Worm (Caenorhabditis elegans) whole organism, late embryonic: ENCODE results near the gene mrps-11.

ENCODE experiments used
- C08G9.2 ChIP-seq: sonication (generic microtip); optimal IDR thresholded peaks from 2 replicates; lab custom pipeline; 2016; ENCODE audit warnings: mild to moderate bottlenecking, missing genetic modification characterization, moderate library complexity, missing compliant biosample characterization
- F13H6.1 ChIP-seq: sonication (generic microtip); optimal IDR thresholded peaks from 2 replicates; lab custom pipeline; 2016; ENCODE audit warnings: missing genetic modification characterization, missing compliant biosample characterization
- K02D7.2 ChIP-seq: sonication (generic microtip); optimal IDR thresholded peaks from 2 replicates; lab custom pipeline; 2017; ENCODE audit warnings: mild to moderate bottlenecking, missing genetic modification characterization, missing compliant biosample characterization
- ahr-1 ChIP-seq: sonication (generic microtip); optimal IDR thresholded peaks from 2 replicates; lab custom pipeline; 2016; ENCODE audit warnings: missing genetic modification characterization, missing compliant biosample characterization
- ceh-14 ChIP-seq: sonication (generic microtip); optimal IDR thresholded peaks from 2 replicates; lab custom pipeline; 2016; ENCODE audit warnings: missing genotype, missing genetic modification characterization, missing compliant biosample characterization
- ceh-18 ChIP-seq: sonication (generic microtip); optimal IDR thresholded peaks from 2 replicates; lab custom pipeline; 2016; ENCODE audit warnings: missing genetic modification characterization, missing compliant biosample characterization
- ceh-19 ChIP-seq: fragments of 200-800 bp; sonication (Bioruptor generic); optimal IDR thresholded peaks from 2 replicates; lab custom pipeline; 2018; ENCODE audit warnings: mild to moderate bottlenecking, missing genetic modification characterization, missing compliant biosample characterization
- ceh-2 ChIP-seq: sonication (generic microtip); optimal IDR thresholded peaks from 2 replicates; lab custom pipeline; 2016; ENCODE audit warnings: missing genotype, missing genetic modification characterization, missing compliant biosample characterization
- ceh-24 ChIP-seq: sonication (generic microtip); optimal IDR thresholded peaks from 2 replicates; lab custom pipeline; 2016; ENCODE audit warnings: mild to moderate bottlenecking, missing genetic modification characterization, missing compliant biosample characterization
- ceh-31 ChIP-seq: sonication (generic microtip); optimal IDR thresholded peaks from 2 replicates; lab custom pipeline; 2016; ENCODE audit warnings: missing genetic modification characterization, missing compliant biosample characterization
- ceh-34 ChIP-seq: sonication (generic microtip); optimal IDR thresholded peaks from 2 replicates; lab custom pipeline; 2016; ENCODE audit warnings: mild to moderate bottlenecking, missing genetic modification characterization, missing compliant biosample characterization
- ceh-45 ChIP-seq: fragments of 200-800 bp; sonication (Bioruptor generic); IDR thresholded peaks from 2 replicates; pipeline ENCODE4 v1.3.6; 2022; ENCODE audit warnings: missing genetic modification reagents, missing genetic modification characterization, missing compliant biosample characterization
- ceh-48 ChIP-seq: sonication (generic microtip); optimal IDR thresholded peaks from 2 replicates; lab custom pipeline; 2016; ENCODE audit warnings: missing genetic modification characterization, inconsistent platforms, missing compliant biosample characterization
- ceh-9 ChIP-seq: sonication (generic microtip); optimal IDR thresholded peaks from 2 replicates; lab custom pipeline; 2016; ENCODE audit warnings: mild to moderate bottlenecking, missing genetic modification characterization, inconsistent platforms, missing compliant biosample characterization
- dve-1 ChIP-seq: sonication (generic microtip); optimal IDR thresholded peaks from 2 replicates; lab custom pipeline; 2017; ENCODE audit warnings: antibody characterized with exemption, mild to moderate bottlenecking, missing genetic modification characterization, missing compliant biosample characterization
- elt-2 ChIP-seq: sonication (generic microtip); optimal IDR thresholded peaks from 2 replicates; lab custom pipeline; 2016; ENCODE audit warnings: missing genetic modification reagents, missing genetic modification characterization, missing compliant biosample characterization
- eyg-1 ChIP-seq: sonication (generic microtip); optimal IDR thresholded peaks from 2 replicates; lab custom pipeline; 2016; ENCODE audit warnings: missing genotype, missing genetic modification characterization, missing compliant biosample characterization
- gmeb-2 ChIP-seq: sonication (generic microtip); optimal IDR thresholded peaks from 2 replicates; lab custom pipeline; 2016; ENCODE audit warnings: missing genetic modification characterization, inconsistent platforms, missing compliant biosample characterization
- hlh-30 ChIP-seq: sonication (generic microtip); optimal IDR thresholded peaks from 2 replicates; lab custom pipeline; 2017; ENCODE audit warnings: antibody characterized with exemption, missing genetic modification characterization, missing compliant biosample characterization; ENCODE audit not compliant: insufficient read depth
- hlh-8 ChIP-seq: sonication (generic microtip); optimal IDR thresholded peaks from 2 replicates; lab custom pipeline; 2016; ENCODE audit warnings: missing genotype, missing genetic modification characterization, missing compliant biosample characterization
- madf-2 ChIP-seq: sonication (generic microtip); optimal IDR thresholded peaks from 2 replicates; lab custom pipeline; 2017; ENCODE audit warnings: missing genetic modification characterization, missing compliant biosample characterization
- mec-3 ChIP-seq: sonication (generic microtip); optimal IDR thresholded peaks from 2 replicates; lab custom pipeline; 2016; ENCODE audit warnings: borderline replicate concordance, missing genetic modification characterization, missing compliant biosample characterization
- nfya-1 ChIP-seq: sonication (generic microtip); optimal IDR thresholded peaks from 2 replicates; lab custom pipeline; 2017; ENCODE audit warnings: missing genetic modification characterization, mild to moderate bottlenecking, missing compliant biosample characterization, antibody characterized with exemption, moderate library complexity
- nhr-11 ChIP-seq: fragments of 150-350 bp; optimal IDR thresholded peaks from 2 replicates; lab custom pipeline; 2014; ENCODE audit warnings: missing biosample characterization, missing genetic modification characterization
- npax-4 ChIP-seq: sonication (generic microtip); optimal IDR thresholded peaks from 2 replicates; lab custom pipeline; 2016; ENCODE audit warnings: missing genetic modification characterization, missing compliant biosample characterization
- odd-2 ChIP-seq: sonication (generic microtip); optimal IDR thresholded peaks from 2 replicates; lab custom pipeline; 2017; ENCODE audit warnings: antibody characterized with exemption, mild to moderate bottlenecking, missing genetic modification characterization, missing compliant biosample characterization
- pros-1 ChIP-seq: fragments of 150-350 bp; optimal IDR thresholded peaks from 2 replicates; lab custom pipeline; 2014; ENCODE audit warnings: missing biosample characterization, missing genetic modification reagents, missing genetic modification characterization
- ref-2 ChIP-seq: sonication (generic microtip); optimal IDR thresholded peaks from 2 replicates; lab custom pipeline; 2016; ENCODE audit warnings: missing genetic modification characterization, missing compliant biosample characterization
- tbx-2 ChIP-seq: sonication (generic microtip); optimal IDR thresholded peaks from 2 replicates; lab custom pipeline; 2016; ENCODE audit warnings: missing genetic modification characterization, missing compliant biosample characterization
- tbx-7 ChIP-seq: sonication (generic microtip); optimal IDR thresholded peaks from 2 replicates; lab custom pipeline; 2016; ENCODE audit warnings: missing genotype, missing genetic modification characterization, missing compliant biosample characterization
- unc-3 ChIP-seq, 2 experiments: fragments of 200-800 bp in 1 of 2; sonication (Bioruptor generic) in 1 of 2; sonication (generic microtip) in 1 of 2; conservative IDR thresholded peaks in 1 of 2; optimal IDR thresholded peaks in 1 of 2; 2 replicates each; pipeline versions ENCODE4 v1.3.6 to Lab custom; 2016 to 2022; ENCODE audit warnings: missing compliant biosample characterization in 2 of 2, missing genetic modification characterization in 2 of 2, missing genetic modification reagents in 1 of 2
- unc-42 ChIP-seq: sonication (generic microtip); optimal IDR thresholded peaks from 2 replicates; lab custom pipeline; 2016; ENCODE audit warnings: missing genotype, missing genetic modification characterization, missing compliant biosample characterization
- ztf-16 ChIP-seq: sonication (generic microtip); optimal IDR thresholded peaks from 2 replicates; lab custom pipeline; 2017; ENCODE audit warnings: missing genetic modification characterization, missing compliant biosample characterization

The mrps-11 gene

DNA sequence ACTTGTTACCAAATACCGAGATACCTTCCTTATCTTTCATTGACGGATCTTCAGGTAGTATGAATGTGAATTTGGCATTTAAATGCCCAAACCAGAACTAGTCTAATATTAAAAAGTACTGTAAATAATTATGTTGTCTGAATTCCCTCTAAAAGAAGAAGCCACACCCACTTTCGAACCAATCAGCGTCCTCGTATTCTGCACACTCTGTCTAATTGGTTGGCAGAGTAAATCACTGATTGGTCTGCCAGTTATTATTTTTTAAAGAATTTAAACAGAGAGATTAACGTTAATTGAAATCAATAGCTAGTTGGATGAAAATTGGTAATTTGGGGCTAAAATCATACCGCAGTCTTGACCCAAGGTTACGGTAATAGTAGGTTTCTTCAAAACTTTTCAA is 11.3 kb upstream of the mrps-11 start:
- TF ChIP-seq ceh-9 (tag; lab: Kevin White, UChicago) (no peak), madf-2 (tag; lab: Kevin White, UChicago) (no peak), unc-3 (GFP tag; conservative IDR thresholded peaks at IDR 0.05; lab: Robert Waterston, UW) (no peak), unc-3 (tag; optimal IDR thresholded peaks at IDR 0.05; lab: Kevin White, UChicago) (no peak), npax-4 (tag; lab: Kevin White, UChicago) (no peak), nfya-1 (peak; percentile 50)

DNA sequence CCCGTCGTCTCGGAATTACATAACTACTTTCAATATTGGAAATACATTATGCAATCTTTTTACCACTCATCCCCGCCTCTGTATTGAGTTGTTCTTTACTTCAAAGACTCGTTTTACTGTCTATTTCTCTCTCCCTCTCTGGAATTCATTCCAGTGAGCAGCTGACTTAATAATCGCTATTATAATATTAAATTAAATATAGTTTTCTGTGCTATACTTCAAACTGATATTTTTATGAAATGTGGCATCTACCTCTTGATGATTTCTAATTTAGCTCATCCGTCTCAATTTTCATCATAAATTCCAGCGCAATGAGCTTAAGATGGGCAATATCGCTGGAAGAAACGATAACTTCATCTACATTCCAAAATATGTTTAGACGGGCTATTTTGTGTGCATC is 9.1 kb upstream of the mrps-11 start, which contains the start of gene T28H10.1:
Gene T28H10.1 (plus strand): TSS at position 301 of the 400 bp plus-strand sequence.
- TF ChIP-seq nfya-1: no peak
- no peak for TF ChIP-seq ceh-24 (tag; lab: Kevin White, UChicago)
- TF ChIP-seq unc-42 (tag; lab: Kevin White, UChicago): no peak
- TF ChIP-seq eyg-1 (tag; lab: Kevin White, UChicago): no peak
- TF ChIP-seq F13H6.1 (tag; lab: Kevin White, UChicago): no peak
- no peak for TF ChIP-seq elt-2

DNA sequence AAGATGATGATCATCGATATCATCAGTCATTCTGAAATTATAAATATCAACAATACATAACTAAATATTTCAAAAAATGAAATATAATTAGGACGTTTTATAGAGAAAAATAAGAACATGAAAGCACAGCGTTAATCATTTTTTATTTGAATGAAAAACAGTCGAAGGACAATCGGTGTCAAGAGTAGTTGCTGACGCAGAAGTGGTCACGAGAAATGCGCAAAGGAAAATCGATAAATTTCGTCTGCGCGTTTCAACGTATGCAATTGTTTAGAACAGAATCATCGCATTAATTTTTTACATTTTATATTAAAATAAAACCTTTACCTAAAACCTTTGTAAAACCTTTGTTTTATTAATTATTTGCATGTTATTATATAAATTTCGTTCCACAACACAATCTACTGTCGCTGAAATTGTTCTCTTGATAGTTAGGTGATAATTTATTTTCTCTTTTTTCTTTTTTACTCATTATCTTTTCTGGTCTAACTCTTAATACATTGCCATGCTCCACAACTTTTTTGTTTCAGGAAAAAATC is 3.4 kb upstream of the mrps-11 start, which contains the start of the genes W04D2.4 and rbm-25:
Gene W04D2.4 (minus strand): TSS at position 31 of the 539 bp plus-strand sequence.
Gene rbm-25 (plus strand): TSS at position 489 of the 539 bp plus-strand sequence.
- TF ChIP-seq dve-1 (tag; lab: Kevin White, UChicago) (no peak), hlh-8 (no peak), ceh-45 (no peak), ceh-19 (GFP tag; lab: Kevin White, UChicago) (no peak), ceh-48 (tag; lab: Kevin White, UChicago) (peak; percentile 97), ztf-16 (tag; lab: Kevin White, UChicago) (no peak), hlh-30 (tag; lab: Kevin White, UChicago) (peak; percentile 25), odd-2 (tag; lab: Kevin White, UChicago) (no peak), K02D7.2 (tag; lab: Kevin White, UChicago) (no peak), ahr-1 (tag; lab: Kevin White, UChicago) (no peak)

DNA sequence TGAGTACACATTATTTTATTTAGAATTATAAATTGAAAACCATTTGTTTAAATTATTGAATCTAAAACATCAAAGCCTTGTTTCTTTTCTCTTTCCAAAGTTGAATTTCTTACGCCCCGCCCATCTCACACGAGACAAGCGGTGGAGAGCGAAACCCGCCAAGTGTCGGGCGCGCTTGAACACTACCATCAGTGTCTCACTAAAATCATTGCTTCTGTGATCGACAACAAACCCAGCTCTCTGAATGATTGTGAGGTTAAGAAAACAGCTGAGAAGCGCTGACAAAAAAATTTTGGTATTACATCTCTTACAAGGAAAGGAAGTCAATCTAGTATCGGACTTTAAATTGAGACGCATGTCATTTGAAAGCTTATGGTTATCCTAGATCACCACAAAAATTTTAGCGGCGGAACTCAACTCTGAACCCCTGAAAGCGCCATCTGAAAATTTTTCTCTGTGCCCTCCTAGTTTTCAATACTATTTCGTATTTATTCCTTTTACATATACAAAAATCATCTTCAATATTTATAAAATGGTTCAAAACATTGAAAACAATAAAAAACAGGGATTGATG is 3.3 kb downstream of the mrps-11 start:
- no peak for TF ChIP-seq mec-3 (tag; lab: Kevin White, UChicago)
- TF ChIP-seq ref-2 (tag; lab: Kevin White, UChicago): no peak
- TF ChIP-seq ceh-14 (tag; lab: Kevin White, UChicago): no peak
- no peak for TF ChIP-seq gmeb-2 (tag; lab: Kevin White, UChicago)
- TF ChIP-seq unc-42 (tag; lab: Kevin White, UChicago): no peak
- TF ChIP-seq ceh-18: no peak
- TF ChIP-seq ceh-31 (tag; lab: Kevin White, UChicago): no peak
- TF ChIP-seq ceh-2 (tag; lab: Kevin White, UChicago): no peak
- TF ChIP-seq tbx-7 (tag; lab: Kevin White, UChicago): no peak
- no peak for TF ChIP-seq C08G9.2 (tag; lab: Kevin White, UChicago)
- TF ChIP-seq nhr-11 (tag; lab: Kevin White, UChicago): no peak
- no peak for TF ChIP-seq ceh-34
- TF ChIP-seq odd-2 (tag; lab: Kevin White, UChicago): no peak
- no peak for TF ChIP-seq tbx-2 (tag; lab: Kevin White, UChicago)
- no peak for TF ChIP-seq unc-3 (GFP tag; conservative IDR thresholded peaks at IDR 0.05; lab: Robert Waterston, UW)
- no peak for TF ChIP-seq unc-3 (tag; optimal IDR thresholded peaks at IDR 0.05; lab: Kevin White, UChicago)
- TF ChIP-seq nfya-1: no peak
- no peak for TF ChIP-seq pros-1 (tag; lab: Kevin White, UChicago)
- TF ChIP-seq, all 69 proteins: peak for 0
